Worm (Caenorhabditis elegans) whole organism, L1 larva: ENCODE results near the gene bcs-1.

ENCODE experiments used
- alr-1 ChIP-seq: fragments of 200-800 bp; sonication (Bioruptor generic); optimal IDR thresholded peaks from 2 replicates; lab custom pipeline; 2018; ENCODE audit warnings: borderline replicate concordance, mild to moderate bottlenecking, missing genetic modification characterization, missing compliant biosample characterization
- blmp-1 ChIP-seq: fragments of 150-350 bp; optimal IDR thresholded peaks from 2 replicates; lab custom pipeline; 2014; ENCODE audit warnings: missing biosample characterization, missing genetic modification characterization
- ceh-63 ChIP-seq: fragments of 200-800 bp; sonication (Bioruptor generic); optimal IDR thresholded peaks from 2 replicates; lab custom pipeline; 2018; ENCODE audit warnings: mild to moderate bottlenecking, missing genetic modification characterization, missing compliant biosample characterization
- dpl-1 ChIP-seq, 3 experiments: fragments of 150-350 bp in 2 of 3; sonication (generic microtip) in 1 of 3; optimal IDR thresholded peaks; 2 replicates each; lab custom pipeline; 2014 to 2017; ENCODE audit warnings: missing biosample characterization in 3 of 3, missing genetic modification characterization in 3 of 3, missing genetic modification reagents in 3 of 3
- egl-13 ChIP-seq: sonication (generic microtip); optimal IDR thresholded peaks from 2 replicates; lab custom pipeline; 2016; ENCODE audit warnings: missing genotype, missing genetic modification reagents, missing genetic modification characterization, missing compliant biosample characterization
- elt-3 ChIP-seq, 6 experiments: fragments of 150-350 bp in 1 of 6; sonication (generic microtip); optimal IDR thresholded peaks; 2 replicates each; lab custom pipeline; 2017 to 2018; ENCODE audit warnings: missing biosample characterization in 6 of 6, missing genetic modification characterization in 6 of 6, inconsistent platforms in 1 of 6
- pag-3 ChIP-seq: sonication (generic microtip); optimal IDR thresholded peaks from 2 replicates; lab custom pipeline; 2017; ENCODE audit warnings: missing genetic modification characterization, mild to moderate bottlenecking, missing compliant biosample characterization, antibody characterized with exemption, borderline replicate concordance; ENCODE audit not compliant: insufficient read depth
- pqm-1 ChIP-seq: sonication (generic microtip); optimal IDR thresholded peaks from 3 replicates; lab custom pipeline; 2017; ENCODE audit warnings: missing biosample characterization, missing genetic modification characterization
- snpc-4 ChIP-seq: fragments of 150-350 bp; optimal IDR thresholded peaks from 2 replicates; lab custom pipeline; 2014; ENCODE audit warnings: missing biosample characterization, missing genetic modification characterization
- sox-4 ChIP-seq: sonication (generic microtip); optimal IDR thresholded peaks from 2 replicates; lab custom pipeline; 2016; ENCODE audit warnings: missing genetic modification characterization, missing compliant biosample characterization
- ztf-11 ChIP-seq, 2 experiments: sonication (generic microtip); optimal IDR thresholded peaks; 2 replicates each; lab custom pipeline; 2016 to 2017; ENCODE audit warnings: missing genetic modification characterization in 2 of 2, missing biosample characterization in 1 of 2, missing compliant biosample characterization in 1 of 2

DNA sequence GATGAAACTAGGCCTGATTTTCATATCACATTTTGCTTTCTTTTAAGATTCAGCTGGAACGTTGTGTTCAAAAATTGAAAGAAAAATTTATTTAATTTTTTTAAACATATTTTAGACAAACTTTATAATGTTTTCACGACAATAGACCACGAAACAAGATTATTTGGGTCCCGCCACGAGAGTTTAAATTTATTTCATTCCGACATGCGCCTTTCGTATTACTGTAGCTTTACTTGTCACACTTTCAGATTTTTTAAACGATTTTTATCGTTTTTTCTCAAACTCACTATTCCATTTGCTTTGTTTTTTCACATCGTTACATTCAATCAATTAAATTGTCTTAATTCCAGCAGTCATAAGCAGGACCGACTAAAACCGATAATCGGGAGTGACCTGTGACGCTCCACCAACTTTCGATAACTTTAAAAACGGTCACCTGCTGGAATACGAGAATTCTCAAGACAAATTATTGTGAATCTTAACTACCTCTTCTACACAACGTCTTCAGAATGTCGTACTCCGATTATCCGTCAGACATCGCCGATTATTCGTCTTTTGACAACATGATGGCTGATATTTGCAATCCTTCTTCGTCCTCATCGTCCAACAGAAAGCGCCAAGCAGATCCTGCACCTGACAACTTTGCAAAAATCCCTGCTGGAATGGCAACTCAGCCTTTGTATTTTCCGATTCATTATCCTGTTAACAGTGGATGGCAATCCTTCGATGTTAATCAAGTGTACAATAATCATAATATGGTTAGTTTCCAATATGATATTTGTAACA lies 23.1 kb downstream of the bcs-1 start, which contains the start of gene aptf-3:
- TF ChIP-seq pqm-1 (no peak), ceh-63 (no peak), dpl-1 (GFP tag; optimal IDR thresholded peaks at IDR 0.05; lab: Kevin White, UChicago) (no peak), blmp-1 (tag; lab: Kevin White, UChicago) (no peak), pag-3 (no peak), snpc-4 (tag; lab: Kevin White, UChicago) (no peak), alr-1 (no peak), elt-3 (tag; optimal IDR thresholded peaks at IDR 0.05; lab: Kevin White, UChicago) (no peak), sox-4 (tag; lab: Kevin White, UChicago) (no peak), egl-13 (tag; lab: Kevin White, UChicago) (no peak), ztf-11 (tag; optimal IDR thresholded peaks at IDR 0.05; lab: Kevin White, UChicago) (no peak)
